Worm (Caenorhabditis elegans): ENCODE measurements around the gene lgc-46.

lgc-46 gene

ce11 chrIII:1136827-1137378 lies 1.1 kb upstream of the lgc-46 start:
- no peak for TF ChIP-seq sma-3 (GFP tag; optimal IDR thresholded peaks at IDR 0.05)
- no peak for TF ChIP-seq nhr-21 (tag; optimal IDR thresholded peaks at IDR 0.05)
- peak; percentile 2 for TF ChIP-seq sem-4 (tag; optimal IDR thresholded peaks at IDR 0.05)
- no peak for TF ChIP-seq nhr-11 (tag; optimal IDR thresholded peaks at IDR 0.05)
- no peak for TF ChIP-seq ztf-11 (tag; optimal IDR thresholded peaks at IDR 0.05)
- TF ChIP-seq nhr-129 (tag; optimal IDR thresholded peaks at IDR 0.05), result no peak
- peak; percentile 29 for TF ChIP-seq C34F6.9 (tag; optimal IDR thresholded peaks at IDR 0.05)
- no peak for TF ChIP-seq Y55F3AM.14 (GFP tag; optimal IDR thresholded peaks at IDR 0.05)
- peak; percentile 53 for TF ChIP-seq unc-55 (GFP tag; optimal IDR thresholded peaks at IDR 0.05)
- TF ChIP-seq elt-3 (tag; optimal IDR thresholded peaks at IDR 0.05), result no peak
- no peak for TF ChIP-seq dmd-4 (tag; optimal IDR thresholded peaks at IDR 0.05)
- TF ChIP-seq blmp-1 (tag; optimal IDR thresholded peaks at IDR 0.05; ENCODE audit: insufficient read depth), result no peak
- no peak for TF ChIP-seq skn-1 (tag; optimal IDR thresholded peaks at IDR 0.05)
- TF ChIP-seq nhr-10 (tag; optimal IDR thresholded peaks at IDR 0.05), result no peak
- no peak for TF ChIP-seq nhr-25 (tag; optimal IDR thresholded peaks at IDR 0.05)
- no peak for TF ChIP-seq ztf-4 (tag; optimal IDR thresholded peaks at IDR 0.05)
- TF ChIP-seq mdl-1 (tag; optimal IDR thresholded peaks at IDR 0.05), result no peak
- no peak for TF ChIP-seq nhr-6 (tag; optimal IDR thresholded peaks at IDR 0.05)
- TF ChIP-seq F13H6.1 (tag; optimal IDR thresholded peaks at IDR 0.05), result no peak
- no peak for TF ChIP-seq snpc-4 (tag; optimal IDR thresholded peaks at IDR 0.05)
- TF ChIP-seq peb-1 (tag; optimal IDR thresholded peaks at IDR 0.05), result no peak
- TF ChIP-seq mbf-1 (tag; optimal IDR thresholded peaks at IDR 0.05), result no peak
- peak in 1 of 2 experiments; percentile 12 for TF ChIP-seq lsy-2 (tag; optimal IDR thresholded peaks at IDR 0.05)
- no peak for TF ChIP-seq zag-1 (tag; optimal IDR thresholded peaks at IDR 0.05)
- TF ChIP-seq crh-2 (tag; optimal IDR thresholded peaks at IDR 0.05), result no peak
- no peak for TF ChIP-seq fos-1 (tag; optimal IDR thresholded peaks at IDR 0.05)
- no peak for TF ChIP-seq sma-9 (GFP tag; optimal IDR thresholded peaks at IDR 0.05)
- no peak for TF ChIP-seq sma-9 (tag; optimal IDR thresholded peaks at IDR 0.05)
- TF ChIP-seq mab-5 (tag; optimal IDR thresholded peaks at IDR 0.05), result no peak
- no peak for TF ChIP-seq lin-13 (GFP tag; optimal IDR thresholded peaks at IDR 0.05)
- TF ChIP-seq unc-39 (tag; optimal IDR thresholded peaks at IDR 0.05), result no peak
- TF ChIP-seq nhr-77 (tag; optimal IDR thresholded peaks at IDR 0.05), result no peak
- no peak for TF ChIP-seq elt-1 (tag; optimal IDR thresholded peaks at IDR 0.05)
- TF ChIP-seq ztf-1 (GFP tag; conservative IDR thresholded peaks at IDR 0.05), result no peak
- TF ChIP-seq ama-1 (optimal IDR thresholded peaks at IDR 0.05), result no peak

ce11 chrIII:1131532-1131931 lies 4.3 kb downstream of the lgc-46 start:
- no peak for TF ChIP-seq nhr-237 (tag; optimal IDR thresholded peaks at IDR 0.05)
- TF ChIP-seq F13H6.1 (tag; optimal IDR thresholded peaks at IDR 0.05), result peak; percentile 31

ce11 chrIII:1125494-1125893 lies 10.3 kb downstream of the lgc-46 start:
- TF ChIP-seq sma-3 (GFP tag; optimal IDR thresholded peaks at IDR 0.05), result no peak

- TF ChIP-seq sma-9 (GFP tag; optimal IDR thresholded peaks at IDR 0.05) (peak; percentile 31), sma-9 (tag; optimal IDR thresholded peaks at IDR 0.05) (no peak), nhr-21 (tag; optimal IDR thresholded peaks at IDR 0.05) (peak; percentile 17), gmeb-1 (tag; optimal IDR thresholded peaks at IDR 0.05) (peak; percentile 11), lin-13 (GFP tag; optimal IDR thresholded peaks at IDR 0.05) (peak; percentile 35), lsy-2 (tag; optimal IDR thresholded peaks at IDR 0.05) (peak in 1 of 2 experiments; percentile 7), skn-1 (tag; optimal IDR thresholded peaks at IDR 0.05) (no peak), sma-3 (GFP tag; optimal IDR thresholded peaks at IDR 0.05) (peak; percentile 23), crh-2 (tag; optimal IDR thresholded peaks at IDR 0.05) (peak; percentile 32), C34F6.9 (tag; optimal IDR thresholded peaks at IDR 0.05) (no peak), mdl-1 (tag; optimal IDR thresholded peaks at IDR 0.05) (no peak)
These were observed 13.6 kb downstream of the lgc-46 start for ce11 chrIII:1122239-1122638.
